Worm (Caenorhabditis elegans) whole organism, midembryonic: Measurements from ENCODE around the gene C50E3.12.

Source experiments
- T22C8.4 ChIP-seq: fragments of 200-800 bp; sonication (Bioruptor generic); IDR thresholded peaks from 2 replicates; pipeline ENCODE4 v1.3.6; 2022; ENCODE audit warnings: missing genetic modification characterization, missing compliant biosample characterization
- cog-1 ChIP-seq: sonication (generic microtip); optimal IDR thresholded peaks from 2 replicates; lab custom pipeline; 2016; ENCODE audit warnings: missing genetic modification characterization, missing compliant biosample characterization
- flt-1 ChIP-seq: fragments of 200-800 bp; sonication (Bioruptor generic); IDR thresholded peaks from 2 replicates; pipeline ENCODE4 v1.3.6; 2022; ENCODE audit warnings: missing genetic modification characterization, missing compliant biosample characterization
- klf-2 ChIP-seq: fragments of 200-800 bp; sonication (Bioruptor generic); conservative IDR thresholded peaks from 2 replicates; pipeline ENCODE4 v1.3.6; 2022; ENCODE audit warnings: missing genetic modification reagents, missing genetic modification characterization, missing compliant biosample characterization
- med-1 ChIP-seq: sonication (generic microtip); optimal IDR thresholded peaks from 2 replicates; lab custom pipeline; 2017; ENCODE audit warnings: missing genetic modification characterization, mild to moderate bottlenecking, missing compliant biosample characterization, antibody characterized with exemption, missing genetic modification reagents; ENCODE audit not compliant: insufficient read depth
- ref-1 ChIP-seq: fragments of 200-800 bp; sonication (Bioruptor generic); conservative IDR thresholded peaks from 2 replicates; pipeline ENCODE4 v1.3.6; 2022; ENCODE audit warnings: missing genetic modification reagents, missing genetic modification characterization, missing compliant biosample characterization
- tab-1 ChIP-seq: fragments of 200-800 bp; sonication (Bioruptor generic); IDR thresholded peaks from 2 replicates; pipeline ENCODE4 v1.3.6; 2022; ENCODE audit warnings: missing genetic modification characterization, missing compliant biosample characterization
- ztf-23 ChIP-seq: fragments of 200-800 bp; sonication (Bioruptor generic); IDR thresholded peaks from 2 replicates; pipeline ENCODE4 v1.3.6; 2022; ENCODE audit warnings: missing genetic modification reagents, missing genetic modification characterization, missing compliant biosample characterization
- ztf-29 ChIP-seq: fragments of 200-800 bp; sonication (Bioruptor generic); IDR thresholded peaks from 2 replicates; pipeline ENCODE4 v1.3.6; 2022; ENCODE audit warnings: missing genetic modification reagents, missing genetic modification characterization, missing compliant biosample characterization

C50E3.12 gene

DNA sequence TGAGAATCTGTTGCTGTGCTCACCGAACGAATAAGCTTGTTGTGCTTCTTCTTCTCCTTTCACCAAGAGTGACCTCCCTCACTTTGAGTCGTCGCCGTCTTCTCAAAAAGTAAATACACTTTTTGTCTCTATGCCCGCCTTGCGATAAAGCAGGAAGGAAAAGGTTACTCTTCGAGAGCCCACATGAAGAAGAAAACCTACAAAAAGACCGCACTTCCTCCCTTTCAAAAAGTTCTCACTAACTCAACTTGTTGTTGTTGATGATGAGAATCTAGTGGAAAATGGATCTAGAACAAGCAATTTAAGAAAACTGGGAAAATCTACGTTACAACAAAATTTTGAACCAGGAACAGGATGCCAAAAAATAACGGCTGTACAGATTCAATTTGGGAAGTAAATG, 31.4 kb downstream of the C50E3.12 start, which contains the start of gene C50E3.6:
C50E3.6 (minus strand) TSS at position 101 of the 400 bp plus-strand sequence.
- TF ChIP-seq ref-1, result no peak
- no peak for TF ChIP-seq flt-1 (GFP tag; lab: Robert Waterston, UW)
- TF ChIP-seq med-1 (GFP tag; lab: Kevin White, UChicago), result no peak
- TF ChIP-seq cog-1, result no peak
- no peak for TF ChIP-seq tab-1 (GFP tag; lab: Robert Waterston, UW)
- no peak for TF ChIP-seq ztf-23
- TF ChIP-seq ztf-29 (GFP tag; lab: Robert Waterston, UW), result no peak
- TF ChIP-seq klf-2 (GFP tag; lab: Robert Waterston, UW), result no peak
- TF ChIP-seq T22C8.4 (GFP tag; lab: Robert Waterston, UW), result no peak

DNA sequence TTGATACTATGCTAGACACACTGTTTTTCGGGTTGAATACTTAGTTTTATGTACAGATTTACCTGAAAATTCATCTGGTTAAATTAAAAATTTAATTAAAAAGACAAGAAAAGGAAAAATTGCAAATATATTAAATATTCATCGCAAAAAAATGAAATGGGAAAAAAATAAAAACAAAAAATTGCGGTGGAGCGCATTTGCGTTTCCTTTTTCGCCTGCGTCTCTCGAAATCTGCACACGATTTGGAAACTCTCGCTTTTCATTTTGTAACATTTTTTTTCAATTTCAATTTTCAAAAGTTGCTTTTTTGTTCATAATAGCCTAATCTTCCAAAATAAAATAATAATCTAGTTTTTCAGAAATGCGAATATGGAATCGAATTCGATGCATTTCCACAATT, 34.2 kb downstream of the C50E3.12 start, which contains the start of the genes F19F10.11 and C50E3.5:
F19F10.11 (minus strand) TSS at position 68 of the 400 bp plus-strand sequence.
C50E3.5 (plus strand) TSS at position 360 of the 400 bp plus-strand sequence.
- TF ChIP-seq T22C8.4 (GFP tag; lab: Robert Waterston, UW) (no peak), ref-1 (no peak), med-1 (GFP tag; lab: Kevin White, UChicago) (no peak), cog-1 (no peak)

- no peak for TF ChIP-seq med-1 (GFP tag; lab: Kevin White, UChicago)
- TF ChIP-seq T22C8.4 (GFP tag; lab: Robert Waterston, UW), result peak; percentile 67
These were observed 41.5 kb downstream of the C50E3.12 start, which contains the start of gene ets-6 for ce11 chrV:7580378-7580777. Gene ets-6, minus strand, starts transcription at chrV:7580546.

DNA sequence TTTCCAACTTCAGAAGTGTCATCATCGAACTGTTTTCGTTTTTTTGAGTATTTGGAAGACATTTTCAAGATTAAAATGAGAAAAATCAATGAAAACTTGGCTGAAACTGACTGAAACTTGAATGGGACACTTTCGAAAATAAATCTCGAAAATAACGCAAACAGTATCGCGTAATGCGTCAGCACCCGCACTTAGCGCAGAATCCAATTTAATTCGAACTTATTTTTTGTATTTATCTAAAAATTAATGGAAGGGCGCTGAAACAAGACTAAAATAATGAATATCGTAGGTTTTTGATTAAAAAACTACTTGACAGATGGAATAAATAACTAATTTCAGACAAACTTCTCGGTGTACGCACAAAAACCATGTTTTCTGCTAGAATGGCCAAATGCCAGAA, 46.3 kb downstream of the C50E3.12 start, which contains the start of the genes snu-66 and ints-9:
snu-66 (minus strand) TSS at position 108 of the 400 bp plus-strand sequence.
ints-9 (plus strand) TSS at position 240 of the 400 bp plus-strand sequence.
- no peak for TF ChIP-seq ref-1
- TF ChIP-seq ztf-23, result no peak
- TF ChIP-seq med-1 (GFP tag; lab: Kevin White, UChicago), result no peak
- TF ChIP-seq T22C8.4 (GFP tag; lab: Robert Waterston, UW), result no peak
- no peak for TF ChIP-seq flt-1 (GFP tag; lab: Robert Waterston, UW)
- no peak for TF ChIP-seq tab-1 (GFP tag; lab: Robert Waterston, UW)

ce11 chrV:7570955-7571354, 50.9 kb downstream of the C50E3.12 start, which contains the start of gene F19F10.14:
Gene F19F10.14, minus strand, starts transcription at chrV:7571055.
- TF ChIP-seq med-1 (GFP tag; lab: Kevin White, UChicago) (no peak), cog-1 (no peak), ztf-23 (no peak), ztf-29 (GFP tag; lab: Robert Waterston, UW) (no peak), tab-1 (GFP tag; lab: Robert Waterston, UW) (no peak), ref-1 (no peak), flt-1 (GFP tag; lab: Robert Waterston, UW) (no peak), T22C8.4 (GFP tag; lab: Robert Waterston, UW) (no peak), klf-2 (GFP tag; lab: Robert Waterston, UW) (no peak)
